Worm (Caenorhabditis elegans): Measurements from ENCODE around the gene srt-6.

- TF ChIP-seq lin-39 (tag; optimal IDR thresholded peaks at IDR 0.05) (no peak), nhr-6 (tag; optimal IDR thresholded peaks at IDR 0.05) (peak; percentile 6), unc-39 (tag; optimal IDR thresholded peaks at IDR 0.05) (no peak), ceh-82 (tag; optimal IDR thresholded peaks at IDR 0.05) (no peak), elt-3 (tag; optimal IDR thresholded peaks at IDR 0.05) (no peak), peb-1 (tag; optimal IDR thresholded peaks at IDR 0.05) (no peak), unc-62 (GFP tag; optimal IDR thresholded peaks at IDR 0.05) (no peak), snpc-4 (tag; optimal IDR thresholded peaks at IDR 0.05) (no peak), skn-1 (tag; optimal IDR thresholded peaks at IDR 0.05) (no peak), nhr-11 (tag; optimal IDR thresholded peaks at IDR 0.05) (no peak)
Measured at ce11 chrV:7413107-7413774, 4.6 kb upstream of the srt-6 start, which contains the start of gene F18E3.11.

Data from whole organism, L2 larva.